Worm (Caenorhabditis elegans): ENCODE data around the gene srbc-54.
"Not testable (repeated sequence)": the region's sequence is repeated elsewhere in the genome, so short reads cannot be mapped to it uniquely, and the experiment has no call there.

Gene srbc-54

ce11 chrV:15862599-15862998 lies 29.1 kb upstream of the srbc-54 start, which contains the start of gene srz-12:
TSS of gene srz-12 (minus strand) at chrV:15862699.
- TF ChIP-seq pha-2 (tag; optimal IDR thresholded peaks at IDR 0.05) (no peak), pha-4 (tag; optimal IDR thresholded peaks at IDR 0.05) (no peak), ceh-30 (tag; optimal IDR thresholded peaks at IDR 0.05) (no peak), ztf-16 (tag; optimal IDR thresholded peaks at IDR 0.05) (no peak), rnt-1 (tag; optimal IDR thresholded peaks at IDR 0.05) (no peak), ceh-22 (tag; optimal IDR thresholded peaks at IDR 0.05) (no peak), pat-9 (tag; optimal IDR thresholded peaks at IDR 0.05) (no peak), fkh-6 (tag; optimal IDR thresholded peaks at IDR 0.05) (no peak), unc-42 (tag; optimal IDR thresholded peaks at IDR 0.05) (no peak), tbx-2 (tag; optimal IDR thresholded peaks at IDR 0.05) (no peak), mec-3 (tag; optimal IDR thresholded peaks at IDR 0.05; ENCODE audit: borderline replicate concordance) (no peak), ceh-19 (GFP tag; optimal IDR thresholded peaks at IDR 0.05) (no peak), unc-86 (tag; optimal IDR thresholded peaks at IDR 0.05) (no peak), gmeb-2 (tag; optimal IDR thresholded peaks at IDR 0.05) (no peak)

- TF ChIP-seq hlh-30 (tag; optimal IDR thresholded peaks at IDR 0.05; ENCODE audit: insufficient read depth) (no peak), dve-1 (tag; optimal IDR thresholded peaks at IDR 0.05) (no peak), ceh-45 (GFP tag; IDR thresholded peaks at IDR 0.05) (no peak), hlh-13 (GFP tag; optimal IDR thresholded peaks at IDR 0.05) (no peak), pat-9 (tag; optimal IDR thresholded peaks at IDR 0.05) (no peak), hlh-6 (tag; optimal IDR thresholded peaks at IDR 0.05) (no peak), tbx-7 (tag; optimal IDR thresholded peaks at IDR 0.05) (no peak), hlh-15 (tag; optimal IDR thresholded peaks at IDR 0.05) (no peak), F13H6.1 (tag; optimal IDR thresholded peaks at IDR 0.05) (no peak), gmeb-2 (tag; optimal IDR thresholded peaks at IDR 0.05) (no peak), elt-2 (tag; optimal IDR thresholded peaks at IDR 0.05) (no peak), ceh-6 (GFP tag; optimal IDR thresholded peaks at IDR 0.05) (no peak), sdc-2 (tag; optimal IDR thresholded peaks at IDR 0.05) (no peak), ztf-16 (tag; optimal IDR thresholded peaks at IDR 0.05) (no peak), nhr-232 (tag; optimal IDR thresholded peaks at IDR 0.05) (no peak), nfya-1 (tag; optimal IDR thresholded peaks at IDR 0.05) (no peak)
Measured at ce11 chrV:15858292-15858691, 24.8 kb upstream of the srbc-54 start, which contains the start of gene srh-148. TSS of gene srh-148 (minus strand) at chrV:15858392.

DNA sequence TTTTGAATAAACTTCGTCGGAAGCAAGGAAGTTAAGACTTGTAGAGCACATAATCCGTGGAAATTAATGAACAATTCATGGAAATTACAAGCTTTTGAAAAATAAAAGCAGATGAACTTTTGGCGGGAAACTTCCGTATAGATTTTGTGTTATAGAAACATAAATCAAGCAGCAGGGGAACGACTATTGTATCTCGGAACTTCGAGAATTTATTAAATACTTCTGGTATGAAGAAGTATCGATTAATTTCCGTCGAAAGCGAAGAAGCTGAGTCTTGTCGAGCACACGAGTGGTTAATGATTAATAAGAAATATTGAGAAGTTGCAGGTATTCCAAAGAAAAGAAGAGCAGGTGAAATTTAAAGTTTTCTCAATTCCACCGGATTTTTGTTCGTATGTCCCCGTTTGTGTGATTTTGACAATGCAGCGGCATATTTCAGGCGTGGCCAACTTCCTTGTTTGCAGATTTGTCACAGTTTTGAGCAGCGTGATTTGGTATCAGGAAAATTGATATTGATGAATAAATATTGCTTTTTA lies 16.8 kb upstream of the srbc-54 start, which contains the start of gene srh-147:
srh-147 (minus strand) TSS at position 51 of the 536 bp plus-strand sequence.
- not testable (repeated sequence) for TF ChIP-seq ztf-16 (tag; optimal IDR thresholded peaks at IDR 0.05); pha-2 (tag; optimal IDR thresholded peaks at IDR 0.05); T23F11.4 (GFP tag; optimal IDR thresholded peaks at IDR 0.05)

DNA sequence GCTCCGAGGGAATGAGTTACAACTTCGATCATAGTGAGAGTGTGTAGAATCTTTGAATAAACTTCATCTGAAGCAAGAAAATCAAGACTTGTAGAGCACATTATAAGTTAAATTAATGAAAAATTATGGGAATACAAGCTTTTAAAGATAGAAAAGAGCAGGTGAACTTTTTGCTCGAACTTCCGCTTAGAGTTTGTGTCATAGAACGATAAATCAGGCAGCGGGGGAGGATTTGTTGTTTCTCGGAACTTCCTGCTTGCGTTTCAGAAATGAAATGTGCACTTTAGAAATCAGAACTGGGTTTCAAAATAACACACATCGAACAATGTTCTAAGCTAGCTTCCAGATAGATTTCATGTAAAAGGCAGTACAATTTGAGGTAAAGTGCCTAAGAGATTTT lies 7.6 kb upstream of the srbc-54 start, which contains the start of gene srh-149:
srh-149 (minus strand) TSS at position 101 of the 400 bp plus-strand sequence.
- TF ChIP-seq Y22D7AL.16 (tag; optimal IDR thresholded peaks at IDR 0.05): no peak
- TF ChIP-seq nfya-1 (tag; optimal IDR thresholded peaks at IDR 0.05): no peak
- no peak for TF ChIP-seq rnt-1 (tag; optimal IDR thresholded peaks at IDR 0.05)
- no peak for TF ChIP-seq ceh-18 (tag; optimal IDR thresholded peaks at IDR 0.05)
- TF ChIP-seq C08G9.2 (tag; optimal IDR thresholded peaks at IDR 0.05): no peak
- no peak for TF ChIP-seq unc-86 (tag; optimal IDR thresholded peaks at IDR 0.05)
- TF ChIP-seq ceh-6 (GFP tag; optimal IDR thresholded peaks at IDR 0.05): no peak
- no peak for TF ChIP-seq ama-1 (optimal IDR thresholded peaks at IDR 0.05)
- TF ChIP-seq ceh-9 (tag; optimal IDR thresholded peaks at IDR 0.05): no peak
- TF ChIP-seq ceh-34 (tag; optimal IDR thresholded peaks at IDR 0.05): no peak
- no peak for TF ChIP-seq pax-1 (tag; optimal IDR thresholded peaks at IDR 0.05)
- TF ChIP-seq sdc-2 (tag; optimal IDR thresholded peaks at IDR 0.05): no peak

Data from whole organism, late embryonic.